Fruit fly (Drosophila melanogaster) whole organism, embryonic: ENCODE results near the gene Iyd.

Source experiments
- Asciz ChIP-seq: fragments of 200-800 bp; sonication (Bioruptor generic); optimal IDR thresholded peaks from 2 replicates; lab custom pipeline; 2017; ENCODE audit warnings: missing biosample characterization, mild to moderate bottlenecking, missing genetic modification characterization, missing genetic modification reagents
- Atf6 ChIP-seq: fragments of 200-800 bp; sonication (Bioruptor generic); IDR thresholded peaks from 2 replicates; pipeline ENCODE4 v1.3.6; 2022; ENCODE audit warnings: missing biosample characterization, missing genetic modification characterization
- CG10366 ChIP-seq: fragments of 200-800 bp; sonication (Bioruptor generic); IDR thresholded peaks from 2 replicates; pipeline ENCODE4 v1.3.6; 2022; ENCODE audit warnings: missing biosample characterization, missing genetic modification characterization
- CG10462 ChIP-seq: fragments of 200-800 bp; sonication (Bioruptor generic); optimal IDR thresholded peaks from 2 replicates; lab custom pipeline; 2016; ENCODE audit warnings: missing biosample characterization, missing genetic modification characterization
- CG11085 ChIP-seq: fragments of 200-800 bp; sonication (Bioruptor generic); IDR thresholded peaks from 2 replicates; pipeline ENCODE4 v1.3.6; 2022; ENCODE audit warnings: missing biosample characterization, missing genetic modification characterization
- CG11723 ChIP-seq: fragments of 200-800 bp; sonication (Bioruptor generic); optimal IDR thresholded peaks from 2 replicates; lab custom pipeline; 2017; ENCODE audit warnings: missing biosample characterization, mild to moderate bottlenecking, missing genetic modification characterization
- CG12236 ChIP-seq: fragments of 200-800 bp; sonication (Bioruptor generic); optimal IDR thresholded peaks from 2 replicates; lab custom pipeline; 2016; ENCODE audit warnings: missing biosample characterization, missing genetic modification characterization
- CG12391 ChIP-seq: fragments of 200-800 bp; sonication (Bioruptor generic); optimal IDR thresholded peaks from 3 replicates; lab custom pipeline; 2018; ENCODE audit warnings: missing biosample characterization, mild to moderate bottlenecking, missing genetic modification characterization, moderate library complexity
- CG16815 ChIP-seq: fragments of 200-800 bp; sonication (Bioruptor generic); optimal IDR thresholded peaks from 3 replicates; lab custom pipeline; 2017; ENCODE audit warnings: missing biosample characterization, mild to moderate bottlenecking, missing genetic modification characterization
- CG17328 ChIP-seq: fragments of 200-800 bp; sonication (Bioruptor generic); IDR thresholded peaks from 2 replicates; pipeline ENCODE4 v1.3.6; 2022; ENCODE audit warnings: missing biosample characterization, missing genetic modification characterization
- CG17359 ChIP-seq: fragments of 200-800 bp; sonication (Bioruptor generic); optimal IDR thresholded peaks from 3 replicates; lab custom pipeline; 2018; ENCODE audit warnings: missing biosample characterization, mild to moderate bottlenecking, missing genetic modification characterization, moderate library complexity
- CG2712 ChIP-seq: fragments of 200-800 bp; optimal IDR thresholded peaks from 3 replicates; lab custom pipeline; 2019; ENCODE audit warnings: missing biosample characterization, mild to moderate bottlenecking, missing genetic modification characterization, moderate library complexity
- CG31224 ChIP-seq: fragments of 200-800 bp; sonication (Bioruptor generic); IDR thresholded peaks from 2 replicates; pipeline ENCODE4 v1.3.6; 2022; ENCODE audit warnings: missing biosample characterization, missing genetic modification characterization
- CG31441 ChIP-seq: fragments of 200-800 bp; sonication (Bioruptor generic); IDR thresholded peaks from 2 replicates; pipeline ENCODE4 v1.3.6; 2022; ENCODE audit warnings: missing biosample characterization, missing genetic modification characterization
- CG3163 ChIP-seq: fragments of 200-800 bp; sonication (Bioruptor generic); optimal IDR thresholded peaks from 3 replicates; lab custom pipeline; 2016; ENCODE audit warnings: missing biosample characterization, missing genetic modification characterization
- CG32772 ChIP-seq: fragments of 200-800 bp; sonication (Bioruptor generic); IDR thresholded peaks from 2 replicates; pipeline ENCODE4 v1.3.6; 2022; ENCODE audit warnings: missing biosample characterization, missing genetic modification characterization
- CG34376 ChIP-seq: fragments of 200-800 bp; sonication (Bioruptor generic); optimal IDR thresholded peaks from 2 replicates; lab custom pipeline; 2018; ENCODE audit warnings: missing biosample characterization, mild to moderate bottlenecking, missing genetic modification characterization
- CG6765 ChIP-seq: fragments of 200-800 bp; sonication (Bioruptor generic); optimal IDR thresholded peaks from 3 replicates; lab custom pipeline; 2017; ENCODE audit warnings: missing biosample characterization, mild to moderate bottlenecking, missing genetic modification characterization
- CG7556 ChIP-seq: fragments of 200-800 bp; sonication (Bioruptor generic); optimal IDR thresholded peaks from 2 replicates; lab custom pipeline; 2017; ENCODE audit warnings: missing biosample characterization, mild to moderate bottlenecking, missing genetic modification characterization
- CG8388 ChIP-seq: fragments of 200-800 bp; sonication (Bioruptor generic); optimal IDR thresholded peaks from 2 replicates; lab custom pipeline; 2019; ENCODE audit warnings: missing biosample characterization, mild to moderate bottlenecking, missing genetic modification characterization, moderate library complexity
- CTCF ChIP-seq: fragments of 200-800 bp; sonication (Bioruptor generic); optimal IDR thresholded peaks from 2 replicates; lab custom pipeline; 2017; ENCODE audit warnings: missing biosample characterization, mild to moderate bottlenecking, missing genetic modification characterization, moderate library complexity
- Camta ChIP-seq: fragments of 200-800 bp; sonication (Bioruptor generic); optimal IDR thresholded peaks from 2 replicates; lab custom pipeline; 2016; ENCODE audit warnings: missing biosample characterization, missing genetic modification characterization
- CkIIα-i1 ChIP-seq: fragments of 200-800 bp; sonication (Bioruptor generic); IDR thresholded peaks from 2 replicates; pipeline ENCODE4 v1.3.6; 2022; ENCODE audit warnings: missing biosample characterization, missing genetic modification characterization
- Dbx ChIP-seq: fragments of 200-800 bp; sonication (Bioruptor generic); IDR thresholded peaks from 3 replicates; pipeline ENCODE4 v1.3.6; 2022; ENCODE audit warnings: missing biosample characterization, missing genetic modification characterization
- Dip3 ChIP-seq: fragments of 200-800 bp; sonication (Bioruptor generic); optimal IDR thresholded peaks from 3 replicates; lab custom pipeline; 2016; ENCODE audit warnings: missing biosample characterization, missing genetic modification characterization
- Dll ChIP-seq: fragments of 200-800 bp; sonication (Bioruptor generic); IDR thresholded peaks from 4 replicates; pipeline ENCODE4 v1.3.6; 2022; ENCODE audit warnings: missing biosample characterization, missing genetic modification characterization; ENCODE audit not compliant: partially characterized antibody
- Eip74EF ChIP-seq, 2 experiments: fragments of 200-800 bp in 1 of 2; fragments of >200 bp in 1 of 2; sonication (Bioruptor generic) in 1 of 2; optimal IDR thresholded peaks; 2 replicates each; lab custom pipeline; 2017 to 2019; ENCODE audit warnings: missing biosample characterization in 2 of 2, missing genetic modification characterization in 2 of 2, mild to moderate bottlenecking in 1 of 2, moderate library complexity in 1 of 2
- Hmx ChIP-seq: fragments of 200-800 bp; sonication (Bioruptor generic); optimal IDR thresholded peaks from 2 replicates; lab custom pipeline; 2016; ENCODE audit warnings: missing biosample characterization, missing genetic modification characterization
- MESR4 ChIP-seq: fragments of 200-800 bp; sonication (Bioruptor generic); optimal IDR thresholded peaks from 2 replicates; lab custom pipeline; 2018; ENCODE audit warnings: missing biosample characterization, mild to moderate bottlenecking, missing genetic modification characterization, moderate library complexity
- MTF-1 ChIP-seq: fragments of 200-800 bp; sonication (Bioruptor generic); optimal IDR thresholded peaks from 2 replicates; lab custom pipeline; 2018; ENCODE audit warnings: missing biosample characterization, mild to moderate bottlenecking, missing genetic modification characterization, borderline replicate concordance
- Max ChIP-seq: fragments of 200-800 bp; sonication (Bioruptor generic); optimal IDR thresholded peaks from 2 replicates; lab custom pipeline; 2016; ENCODE audit warnings: missing biosample characterization, mild to moderate bottlenecking, missing genetic modification characterization
- Mes4 ChIP-seq: fragments of 200-800 bp; sonication (Bioruptor generic); optimal IDR thresholded peaks from 2 replicates; lab custom pipeline; 2016; ENCODE audit warnings: missing biosample characterization, missing genetic modification characterization
- Sry-β ChIP-seq: fragments of 200-800 bp; sonication (Bioruptor generic); optimal IDR thresholded peaks from 2 replicates; lab custom pipeline; 2018; ENCODE audit warnings: missing biosample characterization, mild to moderate bottlenecking, missing genetic modification characterization, moderate library complexity
- YL-1 ChIP-seq: fragments of 200-800 bp; sonication (Bioruptor generic); optimal IDR thresholded peaks from 3 replicates; lab custom pipeline; 2017; ENCODE audit warnings: missing biosample characterization, mild to moderate bottlenecking, missing genetic modification characterization
- caup ChIP-seq: fragments of 200-800 bp; sonication (Bioruptor generic); optimal IDR thresholded peaks from 3 replicates; lab custom pipeline; 2017; ENCODE audit warnings: missing biosample characterization, mild to moderate bottlenecking, missing genetic modification characterization, moderate library complexity; ENCODE audit not compliant: severe bottlenecking
- corto ChIP-seq: fragments of 200-800 bp; sonication (Bioruptor generic); optimal IDR thresholded peaks from 2 replicates; lab custom pipeline; 2016; ENCODE audit warnings: missing biosample characterization, mild to moderate bottlenecking, missing genetic modification characterization, moderate library complexity
- fd102C ChIP-seq: fragments of 200-800 bp; sonication (Bioruptor generic); optimal IDR thresholded peaks from 2 replicates; lab custom pipeline; 2018; ENCODE audit warnings: missing biosample characterization, mild to moderate bottlenecking, missing genetic modification characterization, moderate library complexity
- gcm ChIP-seq: fragments of 200-800 bp; sonication (Bioruptor generic); optimal IDR thresholded peaks from 2 replicates; lab custom pipeline; 2019; ENCODE audit warnings: missing biosample characterization, mild to moderate bottlenecking, missing genetic modification characterization, moderate library complexity
- gem ChIP-seq: fragments of 200-800 bp; sonication (Bioruptor generic); optimal IDR thresholded peaks from 2 replicates; lab custom pipeline; 2019; ENCODE audit warnings: missing biosample characterization, mild to moderate bottlenecking, missing genetic modification characterization, moderate library complexity
- ham ChIP-seq: fragments of 200-800 bp; sonication (Bioruptor generic); IDR thresholded peaks from 2 replicates; pipeline ENCODE4 v1.3.6; 2022; ENCODE audit warnings: missing biosample characterization, missing genetic modification characterization
- nom ChIP-seq: fragments of 200-800 bp; sonication (Bioruptor generic); optimal IDR thresholded peaks from 2 replicates; lab custom pipeline; 2017; ENCODE audit warnings: missing biosample characterization, missing genetic modification characterization, mild to moderate bottlenecking, moderate library complexity, missing genetic modification reagents
- org-1 ChIP-seq: fragments of 200-800 bp; sonication (Bioruptor generic); optimal IDR thresholded peaks from 2 replicates; lab custom pipeline; 2017; ENCODE audit warnings: missing biosample characterization, missing genetic modification characterization
- p53 ChIP-seq: fragments of 200-800 bp; sonication (Bioruptor generic); optimal IDR thresholded peaks from 2 replicates; lab custom pipeline; 2016; ENCODE audit warnings: missing biosample characterization, missing genetic modification characterization
- sens-2 ChIP-seq: fragments of 200-800 bp; sonication (Bioruptor generic); IDR thresholded peaks from 2 replicates; pipeline ENCODE4 v1.3.6; 2022; ENCODE audit warnings: missing biosample characterization, missing genetic modification characterization
- sisA ChIP-seq: fragments of 200-800 bp; sonication (Bioruptor generic); IDR thresholded peaks from 2 replicates; pipeline ENCODE4 v1.3.6; 2022; ENCODE audit warnings: missing biosample characterization, missing genetic modification characterization
- so ChIP-seq: fragments of 200-800 bp; sonication (Bioruptor generic); IDR thresholded peaks from 3 replicates; pipeline ENCODE4 v1.3.6; 2022; ENCODE audit warnings: missing biosample characterization, missing genetic modification characterization
- stc ChIP-seq: fragments of 200-800 bp; sonication (Bioruptor generic); IDR thresholded peaks from 2 replicates; pipeline ENCODE4 v1.3.6; 2022; ENCODE audit warnings: missing biosample characterization, missing genetic modification characterization
- tna ChIP-seq: fragments of 200-800 bp; sonication (Bioruptor generic); IDR thresholded peaks from 2 replicates; pipeline ENCODE4 v1.3.6; 2022; ENCODE audit warnings: missing biosample characterization, missing genetic modification characterization; ENCODE audit not compliant: partially characterized antibody
- tx ChIP-seq: fragments of 200-800 bp; sonication (Bioruptor generic); optimal IDR thresholded peaks from 2 replicates; lab custom pipeline; 2016; ENCODE audit warnings: missing biosample characterization, missing genetic modification characterization
- usp ChIP-seq: fragments of >200 bp; optimal IDR thresholded peaks from 2 replicates; lab custom pipeline; 2017; ENCODE audit warnings: missing biosample characterization, missing genetic modification characterization

The Iyd gene

DNA sequence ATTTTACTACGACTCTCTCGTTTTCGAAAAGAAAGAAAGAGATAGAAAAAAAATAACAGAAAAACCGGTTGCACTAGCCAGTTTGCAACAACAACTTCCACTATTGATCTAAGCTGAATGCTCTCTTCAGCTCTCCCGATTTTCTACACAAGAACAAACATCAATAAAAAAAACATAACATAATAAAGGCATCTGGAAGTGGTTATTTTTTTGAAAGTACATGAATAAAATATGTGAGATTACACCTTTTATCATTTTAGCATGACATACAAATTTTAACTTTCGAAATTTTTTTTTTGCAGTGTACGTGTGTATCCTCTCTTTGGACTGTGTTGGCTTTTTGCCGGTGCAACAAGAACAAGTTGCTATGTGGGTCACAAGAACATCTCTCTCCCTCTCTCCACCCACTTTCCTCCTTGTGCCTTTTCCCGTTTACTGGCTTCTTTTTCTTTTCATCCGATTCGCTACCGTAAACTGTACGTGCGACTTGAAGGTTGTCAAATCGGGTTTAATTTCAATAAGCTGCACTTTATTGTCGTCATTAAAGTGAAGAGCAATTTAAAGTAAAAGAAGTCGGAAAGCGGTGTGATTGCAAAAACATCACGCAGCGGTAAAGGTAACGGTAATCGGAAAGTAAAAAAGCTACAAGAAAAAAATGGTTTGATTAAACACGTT, 11.4 kb downstream of the Iyd start (continued):
- TF ChIP-seq CG32772 (peak; percentile 96), Dip3 (GFP tag; lab: Kevin White, UChicago) (peak; percentile 89), Asciz (GFP tag; lab: Kevin White, UChicago) (peak; percentile 98), CG16815 (peak; percentile 92), tx (GFP tag; lab: Kevin White, UChicago) (peak; percentile 93), CkIIα-i1 (peak; percentile 66; the same call in 1 of the 2 replicates), Max (GFP tag; lab: Kevin White, UChicago) (peak; percentile 96), p53 (GFP tag; lab: Kevin White, UChicago) (peak; percentile 84), ham (no peak), caup (GFP tag; lab: Kevin White, UChicago) (peak; percentile 92), CG31224 (peak; percentile 80), CG6765 (GFP tag; lab: Kevin White, UChicago) (peak; percentile 62), MESR4 (peak; percentile 56), usp (GFP tag; lab: Kevin White, UChicago) (no peak), CG2712 (tag; lab: Kevin White, UChicago) (peak; percentile 98), nom (GFP tag; lab: Kevin White, UChicago) (peak; percentile 93), CG31441 (GFP tag; lab: Robert Waterston, UW) (peak; percentile 97), CG17328 (GFP tag; lab: Robert Waterston, UW) (peak; percentile 99), CG12391 (tag; lab: Kevin White, UChicago) (peak; percentile 98), org-1 (GFP tag; lab: Kevin White, UChicago) (peak; percentile 93), gem (peak; percentile 98), CG7556 (GFP tag; lab: Kevin White, UChicago) (peak; percentile 96), sens-2 (GFP tag; lab: Robert Waterston, UW) (peak; percentile 97), CG11723 (GFP tag; lab: Kevin White, UChicago) (peak; percentile 94), corto (GFP tag; lab: Kevin White, UChicago) (peak; percentile 66), sisA (GFP tag; lab: Robert Waterston, UW) (peak; percentile 95), so (GFP tag; lab: Robert Waterston, UW) (peak; percentile 97), CG17359 (tag; lab: Kevin White, UChicago) (peak; percentile 97), CG11085 (peak; percentile 82), tna (GFP tag; lab: Robert Waterston, UW) (no peak), Dbx (GFP tag; lab: Robert Waterston, UW) (peak; percentile 82; the same call in 2 of the 3 replicates), CG12236 (GFP tag; lab: Kevin White, UChicago) (peak; percentile 98), fd102C (peak; percentile 88), CG10366 (peak; percentile 96), Sry-β (peak; percentile 68), Atf6 (GFP tag; lab: Robert Waterston, UW) (peak; percentile 93), Camta (GFP tag; lab: Kevin White, UChicago) (peak; percentile 97), CG3163 (peak; percentile 85), CG8388 (GFP tag; lab: Kevin White, UChicago) (peak; percentile 97), Hmx (GFP tag; lab: Kevin White, UChicago) (peak; percentile 89), Eip74EF (GFP tag; optimal IDR thresholded peaks at IDR 0.05; lab: Kevin White, UChicago) (peak in 1 of 2 experiments; percentile 98), YL-1 (peak; percentile 91), stc (GFP tag; lab: Robert Waterston, UW) (peak; percentile 95), MTF-1 (GFP tag; lab: Kevin White, UChicago) (peak; percentile 86), CG10462 (GFP tag; lab: Kevin White, UChicago) (peak; percentile 97), CG34376 (peak; percentile 78), CTCF (GFP tag; lab: Kevin White, UChicago) (peak; percentile 69), Dll (GFP tag; lab: Robert Waterston, UW) (no peak), Mes4 (peak; percentile 98), gcm (GFP tag; lab: Kevin White, UChicago) (peak; percentile 97)
